Worm (Caenorhabditis elegans): ENCODE measurements around the gene parn-1.

- TF ChIP-seq aly-2 (tag; optimal IDR thresholded peaks at IDR 0.05) (no peak), pha-4 (tag; optimal IDR thresholded peaks at IDR 0.05) (no peak)
Measured at ce11 chrV:12729220-12729619, 34.2 kb upstream of the parn-1 start, which contains the start of gene R11D1.10.
